Worm (Caenorhabditis elegans): Measurements from ENCODE around the gene dars-2.

dars-2 gene

ce11 chrV:12033841-12034240 is 14.7 kb upstream of the dars-2 start:
- TF ChIP-seq tbx-37 (GFP tag; conservative IDR thresholded peaks at IDR 0.05), result no peak
- TF ChIP-seq tra-4 (tag; optimal IDR thresholded peaks at IDR 0.05), result no peak
- TF ChIP-seq sea-1 (GFP tag; conservative IDR thresholded peaks at IDR 0.05), result no peak
- no peak for TF ChIP-seq tbx-11 (GFP tag; IDR thresholded peaks at IDR 0.05)
- TF ChIP-seq pes-1 (GFP tag; IDR thresholded peaks at IDR 0.05), result no peak

- TF ChIP-seq flt-1 (GFP tag; IDR thresholded peaks at IDR 0.05), result no peak
- no peak for TF ChIP-seq ceh-13 (GFP tag; optimal IDR thresholded peaks at IDR 0.05)
- TF ChIP-seq hmg-4 (GFP tag; optimal IDR thresholded peaks at IDR 0.05), result no peak
- TF ChIP-seq ama-1 (optimal IDR thresholded peaks at IDR 0.05), result no peak
- TF ChIP-seq ets-7 (tag; optimal IDR thresholded peaks at IDR 0.05), result no peak
- no peak for TF ChIP-seq ceh-36 (tag; optimal IDR thresholded peaks at IDR 0.05)
- TF ChIP-seq B0310.2 (tag; optimal IDR thresholded peaks at IDR 0.05), result no peak
- TF ChIP-seq F13C5.2 (tag; optimal IDR thresholded peaks at IDR 0.05), result no peak
- TF ChIP-seq tbx-11 (GFP tag; IDR thresholded peaks at IDR 0.05), result no peak
- TF ChIP-seq aly-1 (tag; optimal IDR thresholded peaks at IDR 0.05), result no peak
- TF ChIP-seq tra-4 (tag; optimal IDR thresholded peaks at IDR 0.05), result no peak
- no peak for TF ChIP-seq hnd-1 (tag; optimal IDR thresholded peaks at IDR 0.05)
- no peak for TF ChIP-seq pes-1 (GFP tag; IDR thresholded peaks at IDR 0.05)
- TF ChIP-seq hmbx-1 (tag; optimal IDR thresholded peaks at IDR 0.05), result no peak
- no peak for TF ChIP-seq tbx-37 (GFP tag; conservative IDR thresholded peaks at IDR 0.05)
- no peak for TF ChIP-seq sea-1 (GFP tag; conservative IDR thresholded peaks at IDR 0.05)
- no peak for TF ChIP-seq scrt-1 (GFP tag; IDR thresholded peaks at IDR 0.05)
Observed at ce11 chrV:12036129-12036528, 12.4 kb upstream of the dars-2 start.

- TF ChIP-seq scrt-1 (GFP tag; IDR thresholded peaks at IDR 0.05) (no peak), ceh-36 (tag; optimal IDR thresholded peaks at IDR 0.05) (no peak), hnd-1 (tag; optimal IDR thresholded peaks at IDR 0.05) (no peak), hmg-4 (GFP tag; optimal IDR thresholded peaks at IDR 0.05) (no peak), F13C5.2 (tag; optimal IDR thresholded peaks at IDR 0.05) (no peak), tbx-11 (GFP tag; IDR thresholded peaks at IDR 0.05) (no peak), aly-1 (tag; optimal IDR thresholded peaks at IDR 0.05) (no peak), hmbx-1 (tag; optimal IDR thresholded peaks at IDR 0.05) (no peak), tbx-37 (GFP tag; conservative IDR thresholded peaks at IDR 0.05) (no peak), tra-4 (tag; optimal IDR thresholded peaks at IDR 0.05) (no peak)
Observed at ce11 chrV:12037889-12038288, 10.7 kb upstream of the dars-2 start.

- no peak for TF ChIP-seq F13C5.2 (tag; optimal IDR thresholded peaks at IDR 0.05)
- no peak for TF ChIP-seq hnd-1 (tag; optimal IDR thresholded peaks at IDR 0.05)
- TF ChIP-seq tbx-37 (GFP tag; conservative IDR thresholded peaks at IDR 0.05), result no peak
- TF ChIP-seq tra-4 (tag; optimal IDR thresholded peaks at IDR 0.05), result no peak
- no peak for TF ChIP-seq tbx-11 (GFP tag; IDR thresholded peaks at IDR 0.05)
- TF ChIP-seq B0310.2 (tag; optimal IDR thresholded peaks at IDR 0.05), result no peak
- TF ChIP-seq scrt-1 (GFP tag; IDR thresholded peaks at IDR 0.05), result no peak
- no peak for TF ChIP-seq ama-1 (optimal IDR thresholded peaks at IDR 0.05)
- TF ChIP-seq hmbx-1 (tag; optimal IDR thresholded peaks at IDR 0.05), result no peak
- TF ChIP-seq hmg-4 (GFP tag; optimal IDR thresholded peaks at IDR 0.05), result no peak
Observed at ce11 chrV:12038317-12038716, 10.2 kb upstream of the dars-2 start.

ce11 chrV:12038783-12039182 is 9.8 kb upstream of the dars-2 start:
- TF ChIP-seq hmg-4 (GFP tag; optimal IDR thresholded peaks at IDR 0.05), result peak; percentile 62
- peak; percentile 54; the same call in 1 of the 2 replicates for TF ChIP-seq scrt-1 (GFP tag; IDR thresholded peaks at IDR 0.05)
- peak; percentile 8 for TF ChIP-seq aly-1 (tag; optimal IDR thresholded peaks at IDR 0.05)
- no peak for TF ChIP-seq hnd-1 (tag; optimal IDR thresholded peaks at IDR 0.05)
- TF ChIP-seq flt-1 (GFP tag; IDR thresholded peaks at IDR 0.05), result no peak

ce11 chrV:12039755-12040154 is 8.8 kb upstream of the dars-2 start:
- TF ChIP-seq tra-4 (tag; optimal IDR thresholded peaks at IDR 0.05), result no peak
- TF ChIP-seq sea-1 (GFP tag; conservative IDR thresholded peaks at IDR 0.05), result 0 out of 2 replicates have a peak, but pooled peaks have one; percentile 7
- peak; percentile 52 for TF ChIP-seq hmg-4 (GFP tag; optimal IDR thresholded peaks at IDR 0.05)

ce11 chrV:12040823-12041606 is 7.5 kb upstream of the dars-2 start, which contains the start of the genes kup-1 and F10C2.4:
TSS of gene kup-1 (minus strand) at chrV:12040873.
TSS of gene F10C2.4 (plus strand) at chrV:12041556.
- TF ChIP-seq F13C5.2 (tag; optimal IDR thresholded peaks at IDR 0.05) (no peak), tbx-11 (GFP tag; IDR thresholded peaks at IDR 0.05) (no peak), hmg-4 (GFP tag; optimal IDR thresholded peaks at IDR 0.05) (no peak), B0310.2 (tag; optimal IDR thresholded peaks at IDR 0.05) (no peak), ets-7 (tag; optimal IDR thresholded peaks at IDR 0.05) (no peak), ceh-36 (tag; optimal IDR thresholded peaks at IDR 0.05) (no peak), hmbx-1 (tag; optimal IDR thresholded peaks at IDR 0.05) (no peak), ceh-13 (GFP tag; optimal IDR thresholded peaks at IDR 0.05) (no peak), tra-4 (tag; optimal IDR thresholded peaks at IDR 0.05) (no peak), hnd-1 (tag; optimal IDR thresholded peaks at IDR 0.05) (no peak), flt-1 (GFP tag; IDR thresholded peaks at IDR 0.05) (no peak)

ce11 chrV:12045132-12045531 is 3.4 kb upstream of the dars-2 start, which contains the start of gene F10C2.5:
TSS of gene F10C2.5 (plus strand) at chrV:12045432.
- no peak for TF ChIP-seq hmbx-1 (tag; optimal IDR thresholded peaks at IDR 0.05)
- no peak for TF ChIP-seq B0310.2 (tag; optimal IDR thresholded peaks at IDR 0.05)
- TF ChIP-seq scrt-1 (GFP tag; IDR thresholded peaks at IDR 0.05), result no peak
- TF ChIP-seq hmg-4 (GFP tag; optimal IDR thresholded peaks at IDR 0.05), result no peak
- no peak for TF ChIP-seq ceh-13 (GFP tag; optimal IDR thresholded peaks at IDR 0.05)
- no peak for TF ChIP-seq F13C5.2 (tag; optimal IDR thresholded peaks at IDR 0.05)
- no peak for TF ChIP-seq ceh-36 (tag; optimal IDR thresholded peaks at IDR 0.05)
- TF ChIP-seq tra-4 (tag; optimal IDR thresholded peaks at IDR 0.05), result no peak
- no peak for TF ChIP-seq hnd-1 (tag; optimal IDR thresholded peaks at IDR 0.05)
- TF ChIP-seq pes-1 (GFP tag; IDR thresholded peaks at IDR 0.05), result no peak
- no peak for TF ChIP-seq aly-1 (tag; optimal IDR thresholded peaks at IDR 0.05)
